Fruit fly (Drosophila melanogaster) whole organism, embryonic: ENCODE measurements around the gene Mpc1.

Experiments
- Asciz ChIP-seq: fragments of 200-800 bp; sonication (Bioruptor generic); optimal IDR thresholded peaks from 2 replicates; lab custom pipeline; 2017; ENCODE audit warnings: missing biosample characterization, mild to moderate bottlenecking, missing genetic modification characterization, missing genetic modification reagents
- Atf3 ChIP-seq: fragments of 200-800 bp; sonication (Bioruptor generic); optimal IDR thresholded peaks from 3 replicates; lab custom pipeline; 2016; ENCODE audit warnings: missing biosample characterization, missing genetic modification characterization
- CG11093 ChIP-seq: fragments of 200-800 bp; sonication (Bioruptor generic); IDR thresholded peaks from 3 replicates; pipeline ENCODE4 v1.3.6; 2022; ENCODE audit warnings: missing biosample characterization, missing genetic modification characterization
- CG11504 ChIP-seq: fragments of 200-800 bp; sonication (Bioruptor generic); optimal IDR thresholded peaks from 3 replicates; lab custom pipeline; 2019; ENCODE audit warnings: missing biosample characterization, mild to moderate bottlenecking, missing genetic modification characterization, moderate library complexity
- CG1233 ChIP-seq: fragments of 200-800 bp; sonication (Bioruptor generic); optimal IDR thresholded peaks from 4 replicates; lab custom pipeline; 2018; ENCODE audit warnings: missing biosample characterization, mild to moderate bottlenecking, missing genetic modification characterization
- CG13775 ChIP-seq: fragments of 200-800 bp; sonication (Bioruptor generic); optimal IDR thresholded peaks from 3 replicates; lab custom pipeline; 2017; ENCODE audit warnings: missing biosample characterization, mild to moderate bottlenecking, missing genetic modification characterization
- CG16815 ChIP-seq: fragments of 200-800 bp; sonication (Bioruptor generic); optimal IDR thresholded peaks from 3 replicates; lab custom pipeline; 2017; ENCODE audit warnings: missing biosample characterization, mild to moderate bottlenecking, missing genetic modification characterization
- CG17829 ChIP-seq: fragments of 200-800 bp; optimal IDR thresholded peaks from 2 replicates; lab custom pipeline; 2019; ENCODE audit warnings: missing biosample characterization, mild to moderate bottlenecking, missing genetic modification characterization, moderate library complexity
- CG18764 ChIP-seq: fragments of 200-800 bp; sonication (Bioruptor generic); optimal IDR thresholded peaks from 3 replicates; lab custom pipeline; 2016; ENCODE audit warnings: missing biosample characterization, missing genetic modification characterization
- CG2678 ChIP-seq: fragments of 200-800 bp; sonication (Bioruptor generic); optimal IDR thresholded peaks from 3 replicates; lab custom pipeline; 2019; ENCODE audit warnings: missing biosample characterization, mild to moderate bottlenecking, missing genetic modification characterization, moderate library complexity
- CG31365 ChIP-seq: fragments of 200-800 bp; sonication (Bioruptor generic); optimal IDR thresholded peaks from 2 replicates; lab custom pipeline; 2018; ENCODE audit warnings: missing biosample characterization, mild to moderate bottlenecking, missing genetic modification characterization
- CG3838 ChIP-seq: fragments of 200-800 bp; sonication (Bioruptor generic); optimal IDR thresholded peaks from 3 replicates; lab custom pipeline; 2016; ENCODE audit warnings: missing biosample characterization, missing genetic modification characterization
- CG4404 ChIP-seq: fragments of 200-800 bp; sonication (Bioruptor generic); IDR thresholded peaks from 2 replicates; pipeline ENCODE4 v1.3.6; 2022; ENCODE audit warnings: missing biosample characterization, missing genetic modification characterization
- CG4617 ChIP-seq: fragments of 200-800 bp; sonication (Bioruptor generic); optimal IDR thresholded peaks from 3 replicates; lab custom pipeline; 2016; ENCODE audit warnings: missing biosample characterization, missing genetic modification characterization, borderline replicate concordance
- CG4730 ChIP-seq: fragments of 200-800 bp; sonication (Bioruptor generic); IDR thresholded peaks from 2 replicates; pipeline ENCODE4 v1.3.6; 2022; ENCODE audit warnings: missing biosample characterization, missing genetic modification characterization
- CG5245 ChIP-seq: fragments of 200-800 bp; sonication (Bioruptor generic); optimal IDR thresholded peaks from 3 replicates; lab custom pipeline; 2016; ENCODE audit warnings: missing biosample characterization, missing genetic modification characterization
- CG6813 ChIP-seq: fragments of 200-800 bp; sonication (Bioruptor generic); optimal IDR thresholded peaks from 2 replicates; lab custom pipeline; 2017; ENCODE audit warnings: missing biosample characterization, missing genetic modification characterization, mild to moderate bottlenecking, moderate library complexity, missing genetic modification reagents
- CG9437 ChIP-seq: fragments of 200-800 bp; sonication (Bioruptor generic); optimal IDR thresholded peaks from 2 replicates; lab custom pipeline; 2018; ENCODE audit warnings: missing biosample characterization, mild to moderate bottlenecking, missing genetic modification characterization
- Doc3 ChIP-seq: fragments of 200-800 bp; sonication (Bioruptor generic); IDR thresholded peaks from 3 replicates; pipeline ENCODE4 v1.3.6; 2022; ENCODE audit warnings: missing biosample characterization, missing genetic modification characterization; ENCODE audit not compliant: partially characterized antibody
- Fer2 ChIP-seq: fragments of 200-800 bp; sonication (Bioruptor generic); optimal IDR thresholded peaks from 2 replicates; lab custom pipeline; 2018; ENCODE audit warnings: missing biosample characterization, mild to moderate bottlenecking, missing genetic modification characterization, moderate library complexity
- HmgD ChIP-seq: fragments of 200-800 bp; sonication (Bioruptor generic); optimal IDR thresholded peaks from 3 replicates; lab custom pipeline; 2016; ENCODE audit warnings: missing biosample characterization, missing genetic modification characterization
- Med ChIP-seq: fragments of 200-800 bp; sonication (Bioruptor generic); peaks from one replicate; lab custom pipeline; 2016; ENCODE audit warnings: missing biosample characterization, missing genetic modification characterization, mild to moderate bottlenecking, inconsistent platforms, moderate library complexity
- Optix ChIP-seq: fragments of 200-800 bp; sonication (Bioruptor generic); IDR thresholded peaks from 3 replicates; pipeline ENCODE4 v1.3.6; 2022; ENCODE audit warnings: missing biosample characterization, missing genetic modification characterization
- Ptx1 ChIP-seq: fragments of 200-800 bp; sonication (Bioruptor generic); IDR thresholded peaks from 2 replicates; pipeline ENCODE4 v1.3.6; 2022; ENCODE audit warnings: missing biosample characterization, missing genetic modification characterization
- Usf ChIP-seq: fragments of 200-800 bp; sonication (Bioruptor generic); optimal IDR thresholded peaks from 2 replicates; lab custom pipeline; 2017; ENCODE audit warnings: missing genotype, missing biosample characterization, missing genetic modification characterization
- ash1 ChIP-seq: fragments of 200-800 bp; sonication (Bioruptor generic); optimal IDR thresholded peaks from 2 replicates; lab custom pipeline; 2018; ENCODE audit warnings: missing biosample characterization, mild to moderate bottlenecking, missing genetic modification characterization
- bsh ChIP-seq, 2 experiments: fragments of 200-800 bp; sonication (Bioruptor generic); optimal IDR thresholded peaks; 2 replicates each; lab custom pipeline; 2017 to 2018; ENCODE audit warnings: mild to moderate bottlenecking in 2 of 2, missing biosample characterization in 2 of 2, missing genetic modification characterization in 2 of 2, moderate library complexity in 1 of 2
- cas ChIP-seq: fragments of 200-800 bp; sonication (Bioruptor generic); IDR thresholded peaks from 2 replicates; pipeline ENCODE4 v1.3.6; 2022; ENCODE audit warnings: missing biosample characterization, missing genetic modification characterization
- dpn ChIP-seq, 2 experiments: fragments of 200-800 bp; sonication (Bioruptor generic); optimal IDR thresholded peaks; 3 replicates each; lab custom pipeline; 2016; ENCODE audit warnings: missing biosample characterization in 2 of 2, missing genetic modification characterization in 2 of 2
- dysf ChIP-seq: fragments of 200-800 bp; sonication (Bioruptor generic); IDR thresholded peaks from 3 replicates; pipeline ENCODE4 v1.3.6; 2022; ENCODE audit warnings: missing biosample characterization, missing genetic modification characterization
- eve ChIP-seq, 2 experiments: fragments of >200 bp; optimal IDR thresholded peaks; 2 replicates each; lab custom pipeline; 2017; ENCODE audit warnings: missing biosample characterization in 2 of 2, missing genetic modification characterization in 2 of 2
- fd64A ChIP-seq: fragments of 200-800 bp; sonication (Bioruptor generic); optimal IDR thresholded peaks from 3 replicates; lab custom pipeline; 2018; ENCODE audit warnings: missing biosample characterization, mild to moderate bottlenecking, missing genetic modification characterization
- gcm ChIP-seq: fragments of 200-800 bp; sonication (Bioruptor generic); optimal IDR thresholded peaks from 2 replicates; lab custom pipeline; 2019; ENCODE audit warnings: missing biosample characterization, mild to moderate bottlenecking, missing genetic modification characterization, moderate library complexity
- grau ChIP-seq: fragments of 200-800 bp; optimal IDR thresholded peaks from 3 replicates; lab custom pipeline; 2019; ENCODE audit warnings: missing biosample characterization, mild to moderate bottlenecking, missing genetic modification characterization, moderate library complexity
- grn ChIP-seq: fragments of 200-800 bp; sonication (Bioruptor generic); optimal IDR thresholded peaks from 3 replicates; lab custom pipeline; 2017; ENCODE audit warnings: missing biosample characterization, missing genetic modification characterization
- lmd ChIP-seq: fragments of 200-800 bp; sonication (Bioruptor generic); IDR thresholded peaks from 2 replicates; pipeline ENCODE4 v1.3.6; 2022; ENCODE audit warnings: missing biosample characterization, missing genetic modification characterization
- oc ChIP-seq: fragments of 200-800 bp; sonication (Bioruptor generic); optimal IDR thresholded peaks from 2 replicates; lab custom pipeline; 2018; ENCODE audit warnings: missing biosample characterization, mild to moderate bottlenecking, missing genetic modification characterization, moderate library complexity
- onecut ChIP-seq: fragments of 200-800 bp; sonication (Bioruptor generic); IDR thresholded peaks from 2 replicates; pipeline ENCODE4 v1.3.6; 2022; ENCODE audit warnings: missing biosample characterization, missing genetic modification characterization
- pan ChIP-seq, 4 experiments: fragments of >200 bp in 3 of 4; fragments of 200-800 bp in 1 of 4; sonication (Bioruptor generic) in 1 of 4; optimal IDR thresholded peaks in 3 of 4; IDR thresholded peaks in 1 of 4; 2 replicates each; pipeline versions ENCODE4 v1.3.6 to Lab custom; 2017 to 2022; ENCODE audit warnings: missing biosample characterization in 2 of 4, missing genetic modification characterization in 2 of 4, mixed read lengths in 1 of 4
- ranshi ChIP-seq: fragments of 200-800 bp; sonication (Bioruptor generic); IDR thresholded peaks from 2 replicates; pipeline ENCODE4 v1.3.6; 2022; ENCODE audit warnings: missing biosample characterization, missing genetic modification characterization
- ro ChIP-seq: fragments of 200-800 bp; sonication (Bioruptor generic); IDR thresholded peaks from 2 replicates; pipeline ENCODE4 v1.3.6; 2022; ENCODE audit warnings: missing biosample characterization, missing genetic modification characterization
- row ChIP-seq: fragments of 200-800 bp; sonication (Bioruptor generic); IDR thresholded peaks from 3 replicates; pipeline ENCODE4 v1.3.6; 2022; ENCODE audit warnings: missing biosample characterization, missing genetic modification characterization
- sens ChIP-seq: fragments of 200-800 bp; sonication (Bioruptor generic); peaks from one replicate; lab custom pipeline; 2016; ENCODE audit warnings: missing biosample characterization, missing genetic modification characterization
- slou ChIP-seq: fragments of 200-800 bp; sonication (Bioruptor generic); optimal IDR thresholded peaks from 3 replicates; lab custom pipeline; 2016; ENCODE audit warnings: missing biosample characterization, missing genetic modification characterization
- sr ChIP-seq: fragments of 200-800 bp; sonication (Bioruptor generic); IDR thresholded peaks from 3 replicates; pipeline ENCODE4 v1.3.6; 2022; ENCODE audit warnings: missing biosample characterization, missing genetic modification characterization
- tin ChIP-seq: fragments of 200-800 bp; sonication (Bioruptor generic); optimal IDR thresholded peaks from 3 replicates; lab custom pipeline; 2016; ENCODE audit warnings: missing biosample characterization, missing genetic modification characterization
- tna ChIP-seq: fragments of 200-800 bp; sonication (Bioruptor generic); IDR thresholded peaks from 2 replicates; pipeline ENCODE4 v1.3.6; 2022; ENCODE audit warnings: missing biosample characterization, missing genetic modification characterization; ENCODE audit not compliant: partially characterized antibody
- wdn ChIP-seq: fragments of 200-800 bp; sonication (Bioruptor generic); IDR thresholded peaks from 2 replicates; pipeline ENCODE4 v1.3.6; 2022; ENCODE audit warnings: missing biosample characterization, missing genetic modification characterization

Gene Mpc1

dm6 chr3R:18905921-18906878 is 22.3 kb downstream of the Mpc1 start, which contains the start of gene EndoA (continued):
- TF ChIP-seq HmgD (GFP tag; lab: Kevin White, UChicago), result peak; percentile 8
- TF ChIP-seq dpn (GFP tag; optimal IDR thresholded peaks at IDR 0.05; lab: Kevin White, UChicago), result peak in 1 of 2 experiments; percentile 54
- TF ChIP-seq CG5245 (GFP tag; lab: Kevin White, UChicago), result no peak
- TF ChIP-seq onecut (GFP tag; lab: Robert Waterston, UW), result peak; percentile 100
- peak; percentile 24 for TF ChIP-seq CG13775 (GFP tag; lab: Kevin White, UChicago)
- peak; percentile 54; the same call in 1 of the 2 replicates for TF ChIP-seq Ptx1 (GFP tag; lab: Robert Waterston, UW)
- TF ChIP-seq tna (GFP tag; lab: Robert Waterston, UW), result no peak; the same call in 1 of the 2 replicates
- no peak for TF ChIP-seq pan (optimal IDR thresholded peaks at IDR 0.05; lab: Kevin White, UChicago)
- TF ChIP-seq pan (GFP tag; optimal IDR thresholded peaks at IDR 0.05 in 1 of 2, IDR thresholded peaks at IDR 0.05 in 1 of 2), result peak in 1 of 2 experiments; percentile 64
- TF ChIP-seq ro (GFP tag; lab: Robert Waterston, UW), result no peak
- TF ChIP-seq CG1233 (GFP tag; lab: Kevin White, UChicago), result peak; percentile 31
- peak; percentile 81 for TF ChIP-seq Med (GFP tag; lab: Kevin White, UChicago)
- peak; percentile 72 for TF ChIP-seq CG17829 (tag; lab: Kevin White, UChicago)
- TF ChIP-seq cas, result no peak
- 0 out of 2 replicates have a peak, but pooled peaks have one; percentile 12 for TF ChIP-seq wdn (GFP tag; lab: Robert Waterston, UW)
- no peak for TF ChIP-seq bsh (GFP tag; optimal IDR thresholded peaks at IDR 0.05; lab: Kevin White, UChicago)
- TF ChIP-seq CG31365 (tag; lab: Kevin White, UChicago), result no peak
- no peak for TF ChIP-seq Atf3
- peak; percentile 73 for TF ChIP-seq CG11504 (tag; lab: Kevin White, UChicago)
- TF ChIP-seq eve (GFP tag; optimal IDR thresholded peaks at IDR 0.05; lab: Kevin White, UChicago), result no peak
- TF ChIP-seq slou (GFP tag; lab: Kevin White, UChicago), result no peak
- TF ChIP-seq sr (GFP tag; lab: Robert Waterston, UW), result no peak
- TF ChIP-seq ranshi, result peak; percentile 28; the same call in 1 of the 2 replicates
- TF ChIP-seq oc (tag; lab: Kevin White, UChicago), result peak; percentile 40
- peak; percentile 51 for TF ChIP-seq tin
- peak; percentile 57; the same call in 2 of the 3 replicates for TF ChIP-seq Doc3
- no peak for TF ChIP-seq CG11093 (GFP tag; lab: Robert Waterston, UW)
- TF ChIP-seq grau (tag; lab: Kevin White, UChicago), result peak; percentile 66
- no peak for TF ChIP-seq fd64A (GFP tag; lab: Kevin White, UChicago)
- TF ChIP-seq CG9437, result no peak
- TF ChIP-seq lmd (GFP tag; lab: Robert Waterston, UW), result peak; percentile 24; the same call in 1 of the 2 replicates
- TF ChIP-seq Optix, result no peak
- TF ChIP-seq gcm, result peak; percentile 44
- no peak for TF ChIP-seq ash1 (GFP tag; lab: Kevin White, UChicago)
- TF ChIP-seq Fer2, result no peak
- TF ChIP-seq row, result peak; percentile 79
- TF ChIP-seq Usf (GFP tag; lab: Kevin White, UChicago), result no peak
- no peak for TF ChIP-seq grn
- TF ChIP-seq CG3838, result peak; percentile 32
- peak; percentile 48; the same call in 1 of the 3 replicates for TF ChIP-seq dysf (GFP tag; lab: Robert Waterston, UW)
- TF ChIP-seq CG6813, result no peak
- no peak for TF ChIP-seq CG4730 (GFP tag; lab: Robert Waterston, UW)
- peak; percentile 46 for TF ChIP-seq sens (GFP tag; lab: Kevin White, UChicago)
- TF ChIP-seq CG2678 (tag; lab: Kevin White, UChicago), result peak; percentile 75
- TF ChIP-seq CG4617, result peak; percentile 61
- TF ChIP-seq CG18764 (GFP tag; lab: Kevin White, UChicago), result no peak
- no peak for TF ChIP-seq Asciz (GFP tag; lab: Kevin White, UChicago)
- TF ChIP-seq CG16815, result no peak
- no peak for TF ChIP-seq CG4404
